Worm (Caenorhabditis elegans): Measurements from ENCODE around the gene memi-3.
"Not testable (repeated sequence)": the region's sequence is repeated elsewhere in the genome, so short reads cannot be mapped to it uniquely, and the experiment has no call there.

The memi-3 gene

DNA sequence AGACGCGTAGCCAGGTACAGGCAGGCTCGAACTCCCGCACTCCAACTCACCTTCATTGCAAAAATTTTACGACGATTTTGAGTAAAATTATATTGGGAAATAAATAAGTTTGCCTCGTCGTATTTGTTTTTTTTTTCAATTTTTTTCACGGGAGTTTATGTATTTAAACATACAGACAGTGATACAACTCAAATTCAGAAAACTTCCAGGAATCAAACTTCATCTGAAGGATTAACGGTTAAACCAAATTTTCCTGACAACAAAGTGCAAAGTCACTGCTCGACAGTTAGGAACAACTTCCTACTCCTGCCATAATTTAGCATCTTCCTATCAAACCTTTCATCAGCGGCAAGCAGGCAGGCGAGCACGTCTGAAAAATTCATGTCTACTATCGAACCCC, 21.7 kb upstream of the memi-3 start, which contains the start of gene F22B3.8:
F22B3.8 (minus strand) TSS at position 101 of the 400 bp plus-strand sequence.
- TF ChIP-seq ceh-9 (tag; optimal IDR thresholded peaks at IDR 0.05) (no peak), pros-1 (tag; optimal IDR thresholded peaks at IDR 0.05) (no peak), hlh-13 (GFP tag; optimal IDR thresholded peaks at IDR 0.05) (no peak), pha-2 (tag; optimal IDR thresholded peaks at IDR 0.05) (no peak), ceh-34 (tag; optimal IDR thresholded peaks at IDR 0.05) (no peak), odd-2 (tag; optimal IDR thresholded peaks at IDR 0.05) (no peak), ref-2 (tag; optimal IDR thresholded peaks at IDR 0.05) (no peak), lin-11 (tag; optimal IDR thresholded peaks at IDR 0.05) (no peak), ceh-2 (tag; optimal IDR thresholded peaks at IDR 0.05) (no peak), syd-9 (tag; optimal IDR thresholded peaks at IDR 0.05) (no peak), hlh-30 (tag; optimal IDR thresholded peaks at IDR 0.05; ENCODE audit: insufficient read depth) (no peak), ceh-30 (tag; optimal IDR thresholded peaks at IDR 0.05) (no peak), sox-2 (GFP tag; IDR thresholded peaks at IDR 0.05) (no peak), C38D4.7 (GFP tag; optimal IDR thresholded peaks at IDR 0.05) (no peak), pqm-1 (tag; optimal IDR thresholded peaks at IDR 0.05) (no peak), mec-3 (tag; optimal IDR thresholded peaks at IDR 0.05; ENCODE audit: borderline replicate concordance) (no peak), pag-3 (tag; optimal IDR thresholded peaks at IDR 0.05; ENCODE audit: borderline replicate concordance) (no peak)

DNA sequence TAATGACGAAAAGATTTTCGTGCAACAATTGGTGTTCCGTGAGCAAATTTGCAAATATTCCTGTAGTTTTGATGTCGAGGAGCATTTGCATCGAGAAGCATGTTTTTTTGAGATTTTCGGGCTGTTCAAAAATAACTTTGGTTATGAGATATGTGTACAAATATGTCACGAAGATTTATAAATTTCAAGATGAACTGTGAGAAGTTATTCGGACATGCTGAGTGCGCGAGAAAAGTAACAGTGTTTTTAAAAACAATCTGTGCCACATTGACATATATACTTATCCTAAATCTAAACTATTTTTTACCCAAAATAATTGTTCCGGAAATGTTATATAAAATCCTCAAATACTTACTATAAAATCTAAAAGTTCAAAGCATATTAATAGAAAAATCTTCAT, 18.6 kb upstream of the memi-3 start, which contains the start of gene F22B3.7:
F22B3.7 (minus strand) TSS at position 101 of the 400 bp plus-strand sequence.
- TF ChIP-seq pqm-1 (tag; optimal IDR thresholded peaks at IDR 0.05): no peak
- no peak for TF ChIP-seq ceh-31 (tag; optimal IDR thresholded peaks at IDR 0.05)
- no peak for TF ChIP-seq elt-4 (tag; optimal IDR thresholded peaks at IDR 0.05)
- no peak for TF ChIP-seq hlh-13 (GFP tag; optimal IDR thresholded peaks at IDR 0.05)
- TF ChIP-seq zip-5 (tag; optimal IDR thresholded peaks at IDR 0.05): no peak
- TF ChIP-seq gmeb-2 (tag; optimal IDR thresholded peaks at IDR 0.05): no peak
- no peak for TF ChIP-seq lin-11 (tag; optimal IDR thresholded peaks at IDR 0.05)
- no peak for TF ChIP-seq sox-2 (GFP tag; IDR thresholded peaks at IDR 0.05)
- no peak for TF ChIP-seq dmd-4 (tag; optimal IDR thresholded peaks at IDR 0.05; ENCODE audit: borderline replicate concordance)

DNA sequence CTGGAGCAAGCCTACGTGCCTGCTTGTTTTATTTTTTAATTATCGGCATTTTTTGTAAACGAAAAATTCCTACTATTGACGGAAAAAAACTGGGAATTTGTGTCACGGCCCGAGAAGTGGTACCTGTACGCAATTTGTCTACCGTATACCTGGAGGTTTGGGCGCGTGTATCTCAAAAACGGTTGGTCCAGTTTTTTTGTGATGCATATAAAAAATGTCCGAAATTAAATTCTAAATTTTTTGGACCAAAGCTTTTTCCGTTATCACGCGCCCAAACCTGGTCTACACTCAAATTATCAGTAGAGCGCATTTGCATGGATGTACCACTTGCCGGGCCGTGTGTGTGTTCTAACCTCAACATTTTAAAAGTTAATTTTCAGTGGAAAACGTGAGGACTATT, 13.6 kb upstream of the memi-3 start, which contains the start of gene F22B3.5:
F22B3.5 (minus strand) TSS at position 101 of the 400 bp plus-strand sequence.
- not testable (repeated sequence) for TF ChIP-seq ceh-9, ets-4, madf-2 (tag; optimal IDR thresholded peaks at IDR 0.05)

DNA sequence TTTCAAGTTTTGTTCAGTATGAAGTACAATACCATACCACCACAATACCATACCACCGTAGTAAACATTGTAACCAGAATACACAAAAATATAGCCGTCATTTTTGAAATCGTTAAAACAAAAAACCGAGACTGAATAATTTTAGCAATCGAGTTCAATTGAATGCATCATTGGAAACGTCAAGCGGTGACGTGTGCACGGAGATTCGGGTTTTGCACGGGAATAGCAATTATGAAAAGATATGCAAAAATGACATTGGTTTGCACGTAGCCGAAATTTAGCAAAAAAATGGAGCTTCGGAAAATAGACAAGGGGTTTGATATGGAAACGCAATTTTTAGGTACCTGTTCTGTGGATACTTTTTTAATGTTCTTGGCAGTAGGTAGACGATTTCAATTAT, 11.8 kb upstream of the memi-3 start, which contains the start of gene F22B3.10:
F22B3.10 (minus strand) TSS at position 101 of the 400 bp plus-strand sequence.
- TF ChIP-seq pha-2 (tag; optimal IDR thresholded peaks at IDR 0.05): no peak
- TF ChIP-seq ztf-16 (tag; optimal IDR thresholded peaks at IDR 0.05): no peak
- no peak for TF ChIP-seq C08G9.2 (tag; optimal IDR thresholded peaks at IDR 0.05)
- no peak for TF ChIP-seq sox-2 (GFP tag; IDR thresholded peaks at IDR 0.05)
- no peak for TF ChIP-seq pha-4 (tag; optimal IDR thresholded peaks at IDR 0.05)
- no peak for TF ChIP-seq tbx-2 (tag; optimal IDR thresholded peaks at IDR 0.05)

DNA sequence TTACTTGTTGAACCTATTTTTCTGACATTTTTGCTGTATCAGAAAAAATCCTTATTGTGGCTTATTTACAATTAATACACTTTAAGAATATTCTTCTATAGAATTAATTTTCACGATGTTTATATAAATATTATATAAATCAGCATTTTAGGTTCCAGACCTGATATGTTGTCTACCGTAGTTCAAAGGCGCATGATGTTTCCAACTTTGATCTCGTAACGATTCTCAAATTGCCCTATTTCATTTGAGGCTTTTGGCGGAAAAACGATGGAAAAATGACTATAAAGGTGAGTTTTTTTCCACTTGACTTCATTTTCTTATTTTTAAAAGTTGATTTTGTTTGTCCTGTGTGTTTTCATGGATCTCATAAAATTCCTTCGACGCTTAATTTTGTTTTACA, 6.9 kb upstream of the memi-3 start, which contains the start of gene gfat-2:
gfat-2 (plus strand) TSS at position 145 of the 400 bp plus-strand sequence.
- TF ChIP-seq nfya-1 (tag; optimal IDR thresholded peaks at IDR 0.05) (no peak), nhr-232 (tag; optimal IDR thresholded peaks at IDR 0.05) (no peak), ama-1 (optimal IDR thresholded peaks at IDR 0.05) (no peak), unc-3 (GFP tag; conservative IDR thresholded peaks at IDR 0.05) (no peak), unc-3 (tag; optimal IDR thresholded peaks at IDR 0.05) (no peak), ahr-1 (tag; optimal IDR thresholded peaks at IDR 0.05) (no peak), nhr-11 (tag; optimal IDR thresholded peaks at IDR 0.05) (no peak), ceh-19 (GFP tag; optimal IDR thresholded peaks at IDR 0.05) (no peak), ceh-14 (tag; optimal IDR thresholded peaks at IDR 0.05) (no peak), rnt-1 (tag; optimal IDR thresholded peaks at IDR 0.05) (no peak), ceh-22 (tag; optimal IDR thresholded peaks at IDR 0.05) (no peak), zip-5 (tag; optimal IDR thresholded peaks at IDR 0.05) (no peak), ceh-6 (GFP tag; optimal IDR thresholded peaks at IDR 0.05) (no peak), sdc-2 (tag; optimal IDR thresholded peaks at IDR 0.05) (no peak), ceh-30 (tag; optimal IDR thresholded peaks at IDR 0.05) (no peak), odd-2 (tag; optimal IDR thresholded peaks at IDR 0.05) (no peak), npax-4 (tag; optimal IDR thresholded peaks at IDR 0.05) (no peak), hlh-13 (GFP tag; optimal IDR thresholded peaks at IDR 0.05) (no peak)

All from whole organism, late embryonic.